Worm (Caenorhabditis elegans): Measurements from ENCODE around the gene W07G1.1.

The W07G1.1 gene

ce11 chrII:13962319-13962718 lies 22.9 kb upstream of the W07G1.1 start, which contains the start of gene rpi-1:
TSS of gene rpi-1 (minus strand) at chrII:13962419.
- TF ChIP-seq dao-5 (tag; optimal IDR thresholded peaks at IDR 0.05) (no peak), W03F9.2 (tag; optimal IDR thresholded peaks at IDR 0.05) (no peak), him-1 (tag; optimal IDR thresholded peaks at IDR 0.05) (no peak)

DNA sequence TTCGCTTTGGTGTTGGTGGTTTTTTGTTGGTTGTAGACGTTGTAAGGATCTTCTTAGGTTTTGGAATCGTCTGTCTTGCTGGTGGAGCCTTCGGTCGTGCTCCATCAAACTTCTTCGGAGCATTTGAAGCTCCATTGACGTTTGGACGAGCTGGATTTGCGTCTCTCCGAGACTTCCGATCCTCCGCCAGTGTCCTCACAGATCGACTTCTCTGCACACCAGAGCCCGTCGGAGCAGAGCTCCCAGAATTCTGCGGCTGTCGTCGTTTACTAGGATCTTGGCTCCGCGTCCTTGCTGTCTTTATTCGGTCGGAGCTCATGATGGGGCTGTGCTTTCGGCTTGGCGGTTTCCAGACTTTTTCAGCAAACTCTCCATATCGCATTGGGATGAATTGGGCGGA lies 22.1 kb upstream of the W07G1.1 start:
- no peak for TF ChIP-seq W03F9.2 (tag; optimal IDR thresholded peaks at IDR 0.05)
- TF ChIP-seq dao-5 (tag; optimal IDR thresholded peaks at IDR 0.05): no peak
- no peak for TF ChIP-seq him-1 (tag; optimal IDR thresholded peaks at IDR 0.05)

DNA sequence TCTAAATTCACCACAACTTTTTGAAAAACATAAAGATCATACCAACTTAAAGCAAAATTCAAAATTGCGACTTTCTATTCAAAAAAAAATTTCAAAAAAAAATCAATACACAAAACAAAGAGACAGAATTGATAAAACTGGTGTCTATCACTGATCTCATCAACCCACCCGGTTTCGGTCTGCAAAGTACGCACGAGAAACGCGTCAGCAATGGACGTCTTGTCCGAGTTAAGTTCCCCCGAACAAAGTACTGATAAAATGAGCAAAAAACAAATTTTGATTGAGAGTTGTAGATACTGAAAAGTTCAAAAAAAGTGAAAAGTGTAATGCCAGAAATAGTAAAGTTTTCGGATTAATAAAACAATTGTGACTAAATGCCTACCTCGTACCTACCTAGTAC lies 18.9 kb upstream of the W07G1.1 start:
- no peak for TF ChIP-seq him-1 (tag; optimal IDR thresholded peaks at IDR 0.05)
- no peak for TF ChIP-seq dao-5 (tag; optimal IDR thresholded peaks at IDR 0.05)
- TF ChIP-seq W03F9.2 (tag; optimal IDR thresholded peaks at IDR 0.05): no peak

- no peak for TF ChIP-seq dao-5 (tag; optimal IDR thresholded peaks at IDR 0.05)
- TF ChIP-seq W03F9.2 (tag; optimal IDR thresholded peaks at IDR 0.05): no peak
- no peak for TF ChIP-seq him-1 (tag; optimal IDR thresholded peaks at IDR 0.05)
Measured at ce11 chrII:13957437-13957836, 18.0 kb upstream of the W07G1.1 start, which contains the start of gene zip-3. TSS of gene zip-3 (minus strand) at chrII:13957457.

- TF ChIP-seq W03F9.2 (tag; optimal IDR thresholded peaks at IDR 0.05) (no peak), dao-5 (tag; optimal IDR thresholded peaks at IDR 0.05) (no peak), him-1 (tag; optimal IDR thresholded peaks at IDR 0.05) (no peak)
Measured at ce11 chrII:13956529-13956928, 17.1 kb upstream of the W07G1.1 start.

- TF ChIP-seq dao-5 (tag; optimal IDR thresholded peaks at IDR 0.05): no peak
- TF ChIP-seq W03F9.2 (tag; optimal IDR thresholded peaks at IDR 0.05): no peak
- no peak for TF ChIP-seq him-1 (tag; optimal IDR thresholded peaks at IDR 0.05)
Measured at ce11 chrII:13954979-13955378, 15.5 kb upstream of the W07G1.1 start.

- TF ChIP-seq him-1 (tag; optimal IDR thresholded peaks at IDR 0.05) (no peak), W03F9.2 (tag; optimal IDR thresholded peaks at IDR 0.05) (no peak), dao-5 (tag; optimal IDR thresholded peaks at IDR 0.05) (no peak)
Measured at ce11 chrII:13954077-13954476, 14.6 kb upstream of the W07G1.1 start.

DNA sequence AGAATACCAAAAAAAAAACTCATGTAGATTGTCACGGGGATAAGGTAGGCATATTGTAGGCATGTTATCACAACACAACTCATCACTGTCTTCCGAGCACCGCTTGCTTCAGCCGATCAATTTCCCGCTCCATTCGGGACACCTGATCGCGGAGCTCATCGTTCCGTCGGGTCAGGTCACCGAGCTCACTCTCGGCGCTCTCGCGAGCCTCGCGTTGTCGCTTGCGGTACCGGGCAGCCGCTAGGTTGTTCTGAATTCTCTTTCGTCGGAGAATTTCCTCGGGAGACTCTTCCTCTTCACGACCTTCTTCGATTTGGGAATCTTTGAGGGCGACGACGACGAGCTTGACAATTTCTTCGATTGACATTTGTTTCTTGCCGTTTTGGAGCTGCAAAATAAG lies 12.6 kb upstream of the W07G1.1 start:
- TF ChIP-seq dao-5 (tag; optimal IDR thresholded peaks at IDR 0.05) (no peak), W03F9.2 (tag; optimal IDR thresholded peaks at IDR 0.05) (no peak), him-1 (tag; optimal IDR thresholded peaks at IDR 0.05) (no peak)

ce11 chrII:13949290-13949689 lies 9.9 kb upstream of the W07G1.1 start, which contains the start of gene sre-44:
TSS of gene sre-44 (plus strand) at chrII:13949590.
- no peak for TF ChIP-seq dao-5 (tag; optimal IDR thresholded peaks at IDR 0.05)
- no peak for TF ChIP-seq W03F9.2 (tag; optimal IDR thresholded peaks at IDR 0.05)

DNA sequence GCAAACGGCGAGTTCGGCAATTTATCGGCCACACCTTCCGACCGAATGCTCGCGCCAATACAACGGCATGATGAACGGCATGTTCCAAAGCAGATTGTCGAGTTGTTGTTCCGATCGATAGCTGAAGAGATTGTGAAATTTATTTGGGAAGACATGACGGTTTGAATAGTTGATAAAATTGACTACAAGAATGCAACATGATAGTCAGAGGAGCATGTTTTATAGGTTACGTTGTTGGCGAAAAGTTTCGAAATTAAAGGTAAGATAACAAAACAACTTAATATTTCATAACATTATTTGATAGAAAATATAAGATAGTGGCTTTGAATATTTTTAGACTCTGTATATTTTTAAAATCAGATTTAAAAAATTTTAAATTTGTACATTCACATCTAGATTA lies 6.1 kb upstream of the W07G1.1 start:
- no peak for TF ChIP-seq W03F9.2 (tag; optimal IDR thresholded peaks at IDR 0.05)
- TF ChIP-seq him-1 (tag; optimal IDR thresholded peaks at IDR 0.05): no peak
- no peak for TF ChIP-seq dao-5 (tag; optimal IDR thresholded peaks at IDR 0.05)

DNA sequence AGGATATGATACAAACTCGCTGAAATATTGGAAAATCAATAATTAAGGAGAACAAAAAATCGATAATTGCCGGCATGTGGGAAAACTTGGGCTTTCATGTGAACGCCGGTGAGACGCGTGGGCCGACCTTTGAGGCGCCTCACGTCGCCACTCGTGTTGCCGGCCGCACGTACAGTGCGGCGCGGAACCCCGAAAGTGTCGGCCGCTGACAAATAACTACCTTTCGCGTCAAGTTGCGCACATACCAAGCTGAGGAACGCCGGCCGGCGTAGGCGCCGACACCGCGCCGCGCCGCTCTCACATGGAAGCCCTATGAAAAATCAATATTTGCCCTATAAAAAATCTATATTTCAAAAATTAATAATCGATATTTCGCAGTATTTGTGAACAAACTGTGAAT lies 1.1 kb downstream of the W07G1.1 start:
- no peak for TF ChIP-seq him-1 (tag; optimal IDR thresholded peaks at IDR 0.05)
- TF ChIP-seq W03F9.2 (tag; optimal IDR thresholded peaks at IDR 0.05): no peak

DNA sequence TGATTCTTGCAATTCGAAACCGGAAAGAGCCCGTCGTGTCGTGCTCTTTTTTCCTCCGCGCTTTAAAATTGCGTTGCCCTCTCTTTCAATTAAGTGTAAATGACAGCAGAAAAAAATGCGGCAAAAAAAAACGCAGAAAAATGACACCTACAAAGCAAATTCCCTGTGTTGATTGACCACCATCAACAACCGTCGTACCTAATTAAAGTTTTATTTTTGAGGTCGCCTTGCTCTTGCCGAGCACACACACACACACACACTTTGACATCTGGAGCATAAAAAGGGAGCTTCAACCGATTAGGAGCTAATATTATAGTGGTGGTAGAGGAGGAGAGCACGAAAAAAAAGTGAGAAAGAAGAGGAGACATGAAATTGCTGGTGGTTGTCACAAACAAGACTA lies 3.5 kb downstream of the W07G1.1 start:
- TF ChIP-seq dao-5 (tag; optimal IDR thresholded peaks at IDR 0.05) (no peak), him-1 (tag; optimal IDR thresholded peaks at IDR 0.05) (no peak), W03F9.2 (tag; optimal IDR thresholded peaks at IDR 0.05) (no peak)

ce11 chrII:13933534-13933933 lies 5.9 kb downstream of the W07G1.1 start:
- TF ChIP-seq dao-5 (tag; optimal IDR thresholded peaks at IDR 0.05): no peak
- no peak for TF ChIP-seq him-1 (tag; optimal IDR thresholded peaks at IDR 0.05)
- no peak for TF ChIP-seq W03F9.2 (tag; optimal IDR thresholded peaks at IDR 0.05)

DNA sequence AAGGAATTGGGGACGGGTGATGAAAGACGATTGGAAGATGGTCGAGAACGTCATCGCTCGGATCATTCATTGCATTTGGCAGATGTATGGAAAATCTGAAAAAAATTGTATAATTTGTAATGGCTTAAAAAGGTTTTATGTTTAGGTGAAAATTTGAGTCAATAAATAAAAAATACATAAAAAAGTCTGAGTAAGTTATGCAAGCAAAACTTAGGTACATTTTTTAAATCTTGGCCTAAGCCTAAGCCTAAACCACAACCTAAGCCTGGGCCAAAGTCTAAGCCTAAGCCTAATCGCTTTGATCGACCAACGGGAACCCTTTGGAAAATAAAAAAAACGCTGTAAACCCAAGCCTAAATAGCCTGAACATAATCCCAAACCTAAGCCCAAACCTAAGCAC lies 7.5 kb downstream of the W07G1.1 start, which contains the start of gene hot-3:
TSS of gene hot-3 (minus strand) at position 101 of the 400 bp plus-strand sequence.
- no peak for TF ChIP-seq him-1 (tag; optimal IDR thresholded peaks at IDR 0.05)
- TF ChIP-seq dao-5 (tag; optimal IDR thresholded peaks at IDR 0.05): no peak
- no peak for TF ChIP-seq W03F9.2 (tag; optimal IDR thresholded peaks at IDR 0.05)

DNA sequence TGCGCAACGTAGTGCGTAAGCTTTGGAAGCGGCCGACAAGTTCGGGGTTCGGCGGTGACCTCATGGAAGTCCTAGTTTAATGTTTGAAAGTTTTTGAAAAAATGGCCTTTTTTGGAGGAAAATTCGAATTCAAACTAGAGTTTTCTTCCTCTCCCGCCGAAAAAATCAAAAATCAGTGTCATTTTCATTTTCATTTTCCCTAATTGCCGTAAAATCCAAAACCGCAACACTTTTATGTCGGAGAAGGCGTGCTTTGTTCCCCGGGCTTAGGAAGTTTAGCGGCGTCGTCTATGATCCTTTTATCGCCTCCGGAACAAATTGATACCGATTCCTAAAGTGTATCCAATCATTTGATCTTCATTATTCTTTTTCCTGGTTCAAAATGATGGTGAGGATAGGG lies 14.5 kb downstream of the W07G1.1 start, which contains the start of gene mltn-5:
TSS of gene mltn-5 (plus strand) at position 301 of the 400 bp plus-strand sequence.
- TF ChIP-seq him-1 (tag; optimal IDR thresholded peaks at IDR 0.05) (no peak), dao-5 (tag; optimal IDR thresholded peaks at IDR 0.05) (no peak), W03F9.2 (tag; optimal IDR thresholded peaks at IDR 0.05) (no peak)

Measured in whole organism, L4/young adult.